Fruit fly (Drosophila melanogaster) whole organism, embryonic: Measurements from ENCODE around the gene EMC5.

Experiments
- Asciz ChIP-seq: fragments of 200-800 bp; sonication (Bioruptor generic); optimal IDR thresholded peaks from 2 replicates; lab custom pipeline; 2017; ENCODE audit warnings: missing biosample characterization, mild to moderate bottlenecking, missing genetic modification characterization, missing genetic modification reagents
- B-H2 ChIP-seq: fragments of 200-800 bp; sonication (Bioruptor generic); optimal IDR thresholded peaks from 2 replicates; lab custom pipeline; 2018; ENCODE audit warnings: missing biosample characterization, mild to moderate bottlenecking, missing genetic modification characterization
- CG12299 ChIP-seq: fragments of 200-800 bp; sonication (Bioruptor generic); optimal IDR thresholded peaks from 2 replicates; lab custom pipeline; 2018; ENCODE audit warnings: missing biosample characterization, mild to moderate bottlenecking, missing genetic modification characterization
- CG12769 ChIP-seq: fragments of 200-800 bp; sonication (Bioruptor generic); optimal IDR thresholded peaks from 2 replicates; lab custom pipeline; 2019; ENCODE audit warnings: missing biosample characterization, mild to moderate bottlenecking, missing genetic modification characterization, moderate library complexity
- CG13296 ChIP-seq: fragments of 200-800 bp; sonication (Bioruptor generic); optimal IDR thresholded peaks from 3 replicates; lab custom pipeline; 2018; ENCODE audit warnings: missing biosample characterization, mild to moderate bottlenecking, missing genetic modification characterization
- CG14710 ChIP-seq: fragments of 200-800 bp; sonication (Bioruptor generic); optimal IDR thresholded peaks from 3 replicates; lab custom pipeline; 2019; ENCODE audit warnings: missing biosample characterization, mild to moderate bottlenecking, missing genetic modification characterization, moderate library complexity
- CG17829 ChIP-seq: fragments of 200-800 bp; optimal IDR thresholded peaks from 2 replicates; lab custom pipeline; 2019; ENCODE audit warnings: missing biosample characterization, mild to moderate bottlenecking, missing genetic modification characterization, moderate library complexity
- CG30020 ChIP-seq: fragments of 200-800 bp; optimal IDR thresholded peaks from 2 replicates; lab custom pipeline; 2019; ENCODE audit warnings: missing biosample characterization, mild to moderate bottlenecking, missing genetic modification characterization, moderate library complexity
- CG30403 ChIP-seq: fragments of 200-800 bp; sonication (Bioruptor generic); optimal IDR thresholded peaks from 3 replicates; lab custom pipeline; 2016; ENCODE audit warnings: missing biosample characterization, missing genetic modification characterization
- CG31441 ChIP-seq: fragments of 200-800 bp; sonication (Bioruptor generic); IDR thresholded peaks from 2 replicates; pipeline ENCODE4 v1.3.6; 2022; ENCODE audit warnings: missing biosample characterization, missing genetic modification characterization
- CG4282 ChIP-seq: fragments of 200-800 bp; sonication (Bioruptor generic); optimal IDR thresholded peaks from 2 replicates; lab custom pipeline; 2016; ENCODE audit warnings: missing biosample characterization, missing genetic modification characterization
- CG4424 ChIP-seq: fragments of 200-800 bp; sonication (Bioruptor generic); optimal IDR thresholded peaks from 3 replicates; lab custom pipeline; 2016; ENCODE audit warnings: missing biosample characterization, missing genetic modification characterization
- CG4854 ChIP-seq: fragments of 200-800 bp; sonication (Bioruptor generic); optimal IDR thresholded peaks from 2 replicates; lab custom pipeline; 2016; ENCODE audit warnings: missing biosample characterization, missing genetic modification characterization, inconsistent platforms
- CG5953 ChIP-seq: fragments of 200-800 bp; sonication (Bioruptor generic); IDR thresholded peaks from 2 replicates; pipeline ENCODE4 v1.3.6; 2022; ENCODE audit warnings: missing biosample characterization, missing genetic modification characterization
- CG6791 ChIP-seq: fragments of 200-800 bp; sonication (Bioruptor generic); IDR thresholded peaks from 3 replicates; pipeline ENCODE4 v1.3.6; 2022; ENCODE audit warnings: missing biosample characterization, missing genetic modification characterization; ENCODE audit not compliant: partially characterized antibody
- CG7357 ChIP-seq: fragments of 200-800 bp; sonication (Bioruptor generic); IDR thresholded peaks from 3 replicates; pipeline ENCODE4 v1.3.6; 2022; ENCODE audit warnings: missing biosample characterization, missing genetic modification characterization
- CG8089 ChIP-seq: fragments of 200-800 bp; sonication (Bioruptor generic); optimal IDR thresholded peaks from 3 replicates; lab custom pipeline; 2016; ENCODE audit warnings: missing biosample characterization, missing genetic modification characterization
- Deaf1 ChIP-seq: fragments of 200-800 bp; optimal IDR thresholded peaks from 3 replicates; lab custom pipeline; 2019; ENCODE audit warnings: missing biosample characterization, mild to moderate bottlenecking, missing genetic modification characterization, moderate library complexity
- Dip3 ChIP-seq: fragments of 200-800 bp; sonication (Bioruptor generic); optimal IDR thresholded peaks from 3 replicates; lab custom pipeline; 2016; ENCODE audit warnings: missing biosample characterization, missing genetic modification characterization
- E2f2 ChIP-seq: fragments of 200-800 bp; sonication (Bioruptor generic); IDR thresholded peaks from 2 replicates; pipeline ENCODE4 v1.3.6; 2022; ENCODE audit warnings: missing biosample characterization, missing genetic modification characterization
- ERR ChIP-seq: fragments of 200-800 bp; sonication (Bioruptor generic); optimal IDR thresholded peaks from 2 replicates; lab custom pipeline; 2016; ENCODE audit warnings: missing biosample characterization, missing genetic modification characterization
- H15 ChIP-seq: fragments of 200-800 bp; sonication (Bioruptor generic); IDR thresholded peaks from 3 replicates; pipeline ENCODE4 v1.3.6; 2022; ENCODE audit warnings: missing biosample characterization, missing genetic modification characterization
- Hr78 ChIP-seq, 2 experiments: fragments of 200-800 bp in 1 of 2; fragments of >200 bp in 1 of 2; sonication (Bioruptor generic) in 1 of 2; optimal IDR thresholded peaks; 2 replicates each; lab custom pipeline; 2017 to 2019; ENCODE audit warnings: missing biosample characterization in 2 of 2, missing genetic modification characterization in 2 of 2, mild to moderate bottlenecking in 1 of 2, moderate library complexity in 1 of 2
- MBD-R2 ChIP-seq: fragments of 200-800 bp; sonication (Bioruptor generic); IDR thresholded peaks from 2 replicates; pipeline ENCODE4 v1.3.6; 2022; ENCODE audit warnings: missing biosample characterization, missing genetic modification characterization
- Nf-YC ChIP-seq: fragments of 200-800 bp; optimal IDR thresholded peaks from 3 replicates; lab custom pipeline; 2019; ENCODE audit warnings: missing biosample characterization, mild to moderate bottlenecking, missing genetic modification characterization, moderate library complexity
- NfI ChIP-seq: fragments of 200-800 bp; sonication (Bioruptor generic); optimal IDR thresholded peaks from 3 replicates; lab custom pipeline; 2018; ENCODE audit warnings: missing biosample characterization, mild to moderate bottlenecking, missing genetic modification characterization, moderate library complexity
- Oli ChIP-seq: fragments of 200-800 bp; sonication (Bioruptor generic); optimal IDR thresholded peaks from 2 replicates; lab custom pipeline; 2018; ENCODE audit warnings: missing biosample characterization, mild to moderate bottlenecking, missing genetic modification characterization, moderate library complexity
- Pdp1 ChIP-seq, 2 experiments: fragments of 200-800 bp; sonication (Bioruptor generic); optimal IDR thresholded peaks; 3 replicates each; lab custom pipeline; 2016; ENCODE audit warnings: missing biosample characterization in 2 of 2, missing genetic modification characterization in 2 of 2, mild to moderate bottlenecking in 1 of 2, moderate library complexity in 1 of 2
- Usf ChIP-seq: fragments of 200-800 bp; sonication (Bioruptor generic); optimal IDR thresholded peaks from 2 replicates; lab custom pipeline; 2017; ENCODE audit warnings: missing genotype, missing biosample characterization, missing genetic modification characterization
- Xbp1 ChIP-seq: fragments of 200-800 bp; sonication (Bioruptor generic); optimal IDR thresholded peaks from 3 replicates; lab custom pipeline; 2016; ENCODE audit warnings: missing biosample characterization, mild to moderate bottlenecking, missing genetic modification characterization
- ash1 ChIP-seq: fragments of 200-800 bp; sonication (Bioruptor generic); optimal IDR thresholded peaks from 2 replicates; lab custom pipeline; 2018; ENCODE audit warnings: missing biosample characterization, mild to moderate bottlenecking, missing genetic modification characterization
- cg ChIP-seq: fragments of 200-800 bp; sonication (Bioruptor generic); optimal IDR thresholded peaks from 3 replicates; lab custom pipeline; 2019; ENCODE audit warnings: missing biosample characterization, mild to moderate bottlenecking, missing genetic modification characterization, moderate library complexity
- ci ChIP-seq: fragments of 200-800 bp; sonication (Bioruptor generic); IDR thresholded peaks from 3 replicates; pipeline ENCODE4 v1.3.6; 2022; ENCODE audit warnings: missing biosample characterization, missing genetic modification characterization
- danr ChIP-seq: fragments of 200-800 bp; sonication (Bioruptor generic); IDR thresholded peaks from 2 replicates; pipeline ENCODE4 v1.3.6; 2022; ENCODE audit warnings: missing biosample characterization, missing genetic modification characterization
- dysf ChIP-seq: fragments of 200-800 bp; sonication (Bioruptor generic); IDR thresholded peaks from 3 replicates; pipeline ENCODE4 v1.3.6; 2022; ENCODE audit warnings: missing biosample characterization, missing genetic modification characterization
- gfzf ChIP-seq: fragments of 200-800 bp; sonication (Bioruptor generic); optimal IDR thresholded peaks from 2 replicates; lab custom pipeline; 2016; ENCODE audit warnings: missing biosample characterization, mild to moderate bottlenecking, missing genetic modification characterization, moderate library complexity
- hkb ChIP-seq, 2 experiments: fragments of 200-800 bp in 1 of 2; fragments of >200 bp in 1 of 2; sonication (Bioruptor generic) in 1 of 2; IDR thresholded peaks in 1 of 2; optimal IDR thresholded peaks in 1 of 2; 2 replicates each; pipeline versions ENCODE4 v1.3.6 to Lab custom; 2017 to 2022; ENCODE audit warnings: missing biosample characterization in 1 of 2, missing genetic modification characterization in 1 of 2
- ind ChIP-seq: fragments of 200-800 bp; sonication (Bioruptor generic); optimal IDR thresholded peaks from 3 replicates; lab custom pipeline; 2016; ENCODE audit warnings: missing biosample characterization, missing genetic modification characterization
- inv ChIP-seq: fragments of 200-800 bp; sonication (Bioruptor generic); IDR thresholded peaks from 2 replicates; pipeline ENCODE4 v1.3.6; 2022; ENCODE audit warnings: missing biosample characterization, missing genetic modification characterization; ENCODE audit not compliant: partially characterized antibody
- jigr1 ChIP-seq: fragments of 200-800 bp; sonication (Bioruptor generic); IDR thresholded peaks from 3 replicates; pipeline ENCODE4 v1.3.6; 2022; ENCODE audit warnings: missing biosample characterization, missing genetic modification characterization
- peb ChIP-seq: fragments of 200-800 bp; sonication (Bioruptor generic); IDR thresholded peaks from 2 replicates; pipeline ENCODE4 v1.3.6; 2022; ENCODE audit warnings: missing biosample characterization, missing genetic modification characterization
- row ChIP-seq: fragments of 200-800 bp; sonication (Bioruptor generic); IDR thresholded peaks from 3 replicates; pipeline ENCODE4 v1.3.6; 2022; ENCODE audit warnings: missing biosample characterization, missing genetic modification characterization
- scrt ChIP-seq: fragments of 200-800 bp; sonication (Bioruptor generic); optimal IDR thresholded peaks from 2 replicates; lab custom pipeline; 2018; ENCODE audit warnings: missing biosample characterization, mild to moderate bottlenecking, missing genetic modification characterization, moderate library complexity
- sd ChIP-seq: fragments of 200-800 bp; sonication (Bioruptor generic); optimal IDR thresholded peaks from 3 replicates; lab custom pipeline; 2018; ENCODE audit warnings: missing biosample characterization, mild to moderate bottlenecking, missing genetic modification characterization, moderate library complexity
- ssp ChIP-seq: fragments of 200-800 bp; sonication (Bioruptor generic); IDR thresholded peaks from 2 replicates; pipeline ENCODE4 v1.3.6; 2022; ENCODE audit warnings: missing biosample characterization, missing genetic modification characterization
- tin ChIP-seq: fragments of 200-800 bp; sonication (Bioruptor generic); optimal IDR thresholded peaks from 3 replicates; lab custom pipeline; 2016; ENCODE audit warnings: missing biosample characterization, missing genetic modification characterization
- toy ChIP-seq: fragments of 200-800 bp; sonication (Bioruptor generic); IDR thresholded peaks from 2 replicates; pipeline ENCODE4 v1.3.6; 2022; ENCODE audit warnings: missing biosample characterization, missing genetic modification characterization
- trem ChIP-seq: fragments of 200-800 bp; optimal IDR thresholded peaks from 3 replicates; lab custom pipeline; 2019; ENCODE audit warnings: missing biosample characterization, mild to moderate bottlenecking, missing genetic modification characterization, moderate library complexity
- unpg ChIP-seq: fragments of 200-800 bp; sonication (Bioruptor generic); optimal IDR thresholded peaks from 3 replicates; lab custom pipeline; 2018; ENCODE audit warnings: missing biosample characterization, mild to moderate bottlenecking, missing genetic modification characterization, moderate library complexity
- usp ChIP-seq: fragments of >200 bp; optimal IDR thresholded peaks from 2 replicates; lab custom pipeline; 2017; ENCODE audit warnings: missing biosample characterization, missing genetic modification characterization
- vvl ChIP-seq: fragments of 200-800 bp; sonication (Bioruptor generic); IDR thresholded peaks from 2 replicates; pipeline ENCODE4 v1.3.6; 2022; ENCODE audit warnings: missing biosample characterization, missing genetic modification characterization

EMC5 gene

DNA sequence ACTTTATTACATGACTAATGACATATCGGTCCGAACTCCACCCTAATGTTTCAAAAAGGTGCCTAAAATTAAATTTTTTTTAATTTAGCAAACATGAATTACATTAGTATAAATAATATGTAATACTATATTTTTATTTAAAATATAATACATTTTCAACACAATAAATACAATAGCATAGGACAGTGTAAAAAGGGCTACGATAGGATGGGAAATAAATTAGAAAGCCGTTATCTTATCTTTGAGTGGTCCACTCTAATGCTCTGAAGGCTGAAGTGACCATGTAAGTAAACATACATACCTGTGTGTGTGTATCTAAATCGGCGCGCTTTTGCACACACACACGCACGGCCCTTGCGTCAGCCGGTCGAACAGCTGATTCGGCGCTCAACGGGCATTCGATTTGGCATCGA is 15.5 kb downstream of the EMC5 start, which contains the start of gene CG31793 (continued):
- TF ChIP-seq danr (no peak), CG8089 (GFP tag; lab: Kevin White, UChicago) (no peak), CG7357 (no peak), CG6791 (no peak), gfzf (GFP tag; lab: Kevin White, UChicago) (no peak), CG30403 (peak; percentile 50), CG4282 (GFP tag; lab: Kevin White, UChicago) (no peak), MBD-R2 (GFP tag; lab: Robert Waterston, UW) (peak; percentile 39), jigr1 (GFP tag; lab: Robert Waterston, UW) (no peak), Oli (tag; lab: Kevin White, UChicago) (peak; percentile 23), vvl (GFP tag; lab: Robert Waterston, UW) (peak; percentile 49), CG4854 (GFP tag; lab: Kevin White, UChicago) (no peak), CG4424 (GFP tag; lab: Kevin White, UChicago) (peak; percentile 23), sd (tag; lab: Kevin White, UChicago) (peak; percentile 34), dysf (GFP tag; lab: Robert Waterston, UW) (peak; percentile 20; the same call in 1 of the 3 replicates), Xbp1 (GFP tag; lab: Kevin White, UChicago) (no peak), row (GFP tag; lab: Robert Waterston, UW) (peak; percentile 67), Asciz (GFP tag; lab: Kevin White, UChicago) (peak; percentile 39), ind (GFP tag; lab: Kevin White, UChicago) (peak; percentile 33), Deaf1 (tag; lab: Kevin White, UChicago) (peak; percentile 42), ci (GFP tag; lab: Robert Waterston, UW) (peak; percentile 59; the same call in 2 of the 3 replicates), NfI (peak; percentile 58), usp (GFP tag; lab: Kevin White, UChicago) (no peak), CG31441 (peak; percentile 68), peb (no peak), hkb (optimal IDR thresholded peaks at IDR 0.05; lab: Kevin White, UChicago) (no peak), hkb (GFP tag; IDR thresholded peaks at IDR 0.05; lab: Robert Waterston, UW) (peak; percentile 63), Nf-YC (tag; lab: Kevin White, UChicago) (peak; percentile 53), CG17829 (peak; percentile 46), scrt (GFP tag; lab: Kevin White, UChicago) (peak; percentile 33), toy (no peak), trem (peak; percentile 14), Hr78 (GFP tag; optimal IDR thresholded peaks at IDR 0.05; lab: Kevin White, UChicago) (no peak), cg (GFP tag; lab: Kevin White, UChicago) (peak; percentile 72), tin (GFP tag; lab: Kevin White, UChicago) (peak; percentile 2), unpg (peak; percentile 70), CG14710 (tag; lab: Kevin White, UChicago) (peak; percentile 2), CG12769 (tag; lab: Kevin White, UChicago) (no peak), H15 (GFP tag; lab: Robert Waterston, UW) (no peak), E2f2 (GFP tag; lab: Robert Waterston, UW) (peak; percentile 48; the same call in 1 of the 2 replicates), CG30020 (tag; lab: Kevin White, UChicago) (peak; percentile 4), CG12299 (peak; percentile 29), ERR (GFP tag; lab: Kevin White, UChicago) (no peak), ash1 (GFP tag; lab: Kevin White, UChicago) (no peak), B-H2 (GFP tag; lab: Kevin White, UChicago) (peak; percentile 49), inv (GFP tag; lab: Robert Waterston, UW) (no peak), Usf (GFP tag; lab: Kevin White, UChicago) (no peak), Dip3 (GFP tag; lab: Kevin White, UChicago) (no peak), ssp (GFP tag; lab: Robert Waterston, UW) (no peak), Pdp1 (GFP tag; optimal IDR thresholded peaks at IDR 0.05; lab: Kevin White, UChicago) (peak in 1 of 2 experiments; percentile 61), CG13296 (peak; percentile 76), CG5953 (no peak)
